Worm (Caenorhabditis elegans): ENCODE measurements around the gene cox-5A.

ce11 chrIII:12877527-12878234 is 27.6 kb upstream of the cox-5A start, which contains the start of the genes cec-7 and enu-3.5:
- TF ChIP-seq dmd-9 (GFP tag; IDR thresholded peaks at IDR 0.05) (no peak), arid-1 (GFP tag; conservative IDR thresholded peaks at IDR 0.05) (no peak), nhr-6 (tag; optimal IDR thresholded peaks at IDR 0.05) (no peak), ztf-11 (tag; optimal IDR thresholded peaks at IDR 0.05) (no peak)
